Worm (Caenorhabditis elegans) whole organism, young adult: ENCODE measurements around the gene mec-7.

Experiments
- attf-3 ChIP-seq: fragments of 200-800 bp; sonication (Bioruptor generic); conservative IDR thresholded peaks from 2 replicates; pipeline ENCODE4 v1.3.6; 2022; ENCODE audit warnings: missing genetic modification reagents, missing genetic modification characterization, missing compliant biosample characterization
- efl-1 ChIP-seq: fragments of 150-350 bp; optimal IDR thresholded peaks from 2 replicates; lab custom pipeline; 2014; ENCODE audit warnings: missing biosample characterization, missing genetic modification reagents, missing genetic modification characterization
- egrh-3 ChIP-seq: fragments of 200-800 bp; sonication (Bioruptor generic); IDR thresholded peaks from 2 replicates; pipeline ENCODE4 v1.3.6; 2022; ENCODE audit warnings: missing genetic modification reagents, missing genetic modification characterization, missing compliant biosample characterization
- lin-35 ChIP-seq, 3 experiments: fragments of 150-350 bp in 2 of 3; sonication (generic microtip) in 1 of 3; optimal IDR thresholded peaks; 2 replicates each; lab custom pipeline; 2014 to 2018; ENCODE audit warnings: missing biosample characterization in 3 of 3, missing genetic modification characterization in 3 of 3, missing genetic modification reagents in 3 of 3
- lsy-27 ChIP-seq: sonication (generic microtip); optimal IDR thresholded peaks from 2 replicates; lab custom pipeline; 2017; ENCODE audit warnings: missing genetic modification characterization, mild to moderate bottlenecking, missing compliant biosample characterization, antibody characterized with exemption, missing genotype, borderline replicate concordance; ENCODE audit not compliant: insufficient read depth
- unc-62 ChIP-seq: fragments of 150-350 bp; optimal IDR thresholded peaks from 2 replicates; lab custom pipeline; 2014; ENCODE audit warnings: missing biosample characterization, missing genetic modification reagents, missing genetic modification characterization
- ztf-22 ChIP-seq: fragments of 200-800 bp; sonication (Bioruptor generic); optimal IDR thresholded peaks from 2 replicates; lab custom pipeline; 2018; ENCODE audit warnings: mild to moderate bottlenecking, missing genetic modification characterization, moderate library complexity, missing compliant biosample characterization

DNA sequence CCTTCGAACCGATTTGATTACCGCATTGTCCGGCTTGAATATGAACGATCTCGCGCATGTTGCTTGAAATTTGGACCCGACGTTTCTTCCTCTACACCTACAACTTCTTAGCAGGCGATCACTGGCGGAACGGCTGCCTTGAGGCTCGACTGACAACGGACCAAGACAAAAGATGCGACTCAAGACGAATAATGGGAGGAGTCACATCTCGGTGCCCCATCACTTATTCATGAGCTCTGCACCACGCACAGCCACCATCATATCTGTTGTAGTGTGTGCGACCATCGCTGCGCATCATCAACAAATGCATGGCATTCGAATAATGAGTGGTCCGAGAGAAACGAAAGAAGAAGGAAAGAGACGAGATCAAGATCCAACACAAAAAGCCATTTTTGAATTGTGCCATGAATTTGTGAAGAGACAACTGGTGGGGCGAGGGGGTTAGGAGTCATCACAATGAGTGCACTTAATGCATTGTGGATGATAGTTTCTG, at the start of gene mec-7:
- no peak for TF ChIP-seq lin-35 (GFP tag; optimal IDR thresholded peaks at IDR 0.05; lab: Kevin White, UChicago)
- TF ChIP-seq attf-3 (GFP tag; lab: Robert Waterston, UW), result no peak
- TF ChIP-seq efl-1 (GFP tag; lab: Kevin White, UChicago), result no peak
- TF ChIP-seq unc-62 (GFP tag; lab: Kevin White, UChicago), result no peak
- TF ChIP-seq lsy-27 (tag; lab: Kevin White, UChicago), result no peak
- no peak for TF ChIP-seq egrh-3 (GFP tag; lab: Robert Waterston, UW)
- no peak for TF ChIP-seq ztf-22 (GFP tag; lab: Kevin White, UChicago)
